Worm (Caenorhabditis elegans): Measurements from ENCODE around the gene T14B4.3.

ce11 chrII:6698784-6699183, 36.0 kb upstream of the T14B4.3 start, which contains the start of gene C18H9.1:
- TF ChIP-seq unc-62 (GFP tag; optimal IDR thresholded peaks at IDR 0.05) = no peak
- no peak for TF ChIP-seq nhr-77 (tag; optimal IDR thresholded peaks at IDR 0.05)
- no peak for TF ChIP-seq nhr-28 (tag; optimal IDR thresholded peaks at IDR 0.05)
- no peak for TF ChIP-seq pha-4 (tag; optimal IDR thresholded peaks at IDR 0.05)
- no peak for TF ChIP-seq ceh-82 (tag; optimal IDR thresholded peaks at IDR 0.05)
- no peak for TF ChIP-seq nhr-43 (tag; optimal IDR thresholded peaks at IDR 0.05; ENCODE audit: poor library complexity, severe bottlenecking)
- no peak for TF ChIP-seq ama-1 (optimal IDR thresholded peaks at IDR 0.05)
- TF ChIP-seq tbx-2 (tag; optimal IDR thresholded peaks at IDR 0.05) = no peak
- TF ChIP-seq zag-1 (tag; optimal IDR thresholded peaks at IDR 0.05) = no peak
- TF ChIP-seq nhr-25 (tag; optimal IDR thresholded peaks at IDR 0.05) = no peak

Data from whole organism, L3 larva.